Fruit fly (Drosophila melanogaster): ENCODE data around the gene mtDNA-helicase.

mtDNA-helicase gene

DNA sequence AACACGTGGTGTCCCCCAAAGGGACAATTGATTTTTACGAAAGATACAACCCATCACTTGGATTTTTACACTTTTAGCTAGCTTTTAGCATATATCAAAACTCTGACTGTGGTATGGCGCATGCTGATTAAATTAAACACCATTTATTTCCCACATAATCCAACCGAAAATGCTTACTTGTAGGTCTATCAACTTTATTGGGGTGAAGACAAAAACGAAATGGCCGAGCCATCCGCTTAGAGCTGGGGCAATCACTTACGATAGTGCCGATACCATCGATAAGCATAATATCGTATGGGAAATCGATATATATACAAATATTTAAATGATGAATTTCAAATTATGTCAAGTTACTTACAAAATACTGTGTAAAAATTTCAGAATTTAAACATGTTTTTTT is 4.0 kb upstream of the mtDNA-helicase start, which contains the start of gene RpS2 (continued):
- TF ChIP-seq CG6689 (GFP tag; IDR thresholded peaks at IDR 0.05) (0 out of 2 replicates have a peak, but pooled peaks have one; percentile 15), CG4282 (GFP tag; optimal IDR thresholded peaks at IDR 0.05) (no peak), hth (optimal IDR thresholded peaks at IDR 0.05) (no peak), Hr39 (optimal IDR thresholded peaks at IDR 0.05) (no peak), Asciz (GFP tag; optimal IDR thresholded peaks at IDR 0.05) (peak; percentile 11), h (optimal IDR thresholded peaks at IDR 0.05) (no peak), CG11560 (tag; IDR thresholded peaks at IDR 0.05) (no peak), pnt (GFP tag; optimal IDR thresholded peaks at IDR 0.05) (no peak), CG17328 (GFP tag; IDR thresholded peaks at IDR 0.05) (peak; percentile 60), CG13296 (GFP tag; optimal IDR thresholded peaks at IDR 0.05) (peak; percentile 44), Adf1 (GFP tag; IDR thresholded peaks at IDR 0.05) (peak; percentile 40; the same call in 1 of the 2 replicates), slou (GFP tag; optimal IDR thresholded peaks at IDR 0.05) (peak; percentile 28), ase (GFP tag; IDR thresholded peaks at IDR 0.05) (no peak), CG7357 (GFP tag; IDR thresholded peaks at IDR 0.05) (no peak), aop (GFP tag; IDR thresholded peaks at IDR 0.05) (no peak), CG9817 (tag; optimal IDR thresholded peaks at IDR 0.05) (peak; percentile 23), Xrp1 (GFP tag; IDR thresholded peaks at IDR 0.05) (no peak), pfk (GFP tag; optimal IDR thresholded peaks at IDR 0.05) (peak; percentile 64), cwo (GFP tag; optimal IDR thresholded peaks at IDR 0.05) (no peak), E2f2 (GFP tag; IDR thresholded peaks at IDR 0.05) (peak; percentile 84), Spps (tag; optimal IDR thresholded peaks at IDR 0.05) (no peak), Ets97D (GFP tag; optimal IDR thresholded peaks at IDR 0.05) (peak; percentile 94), E2f1 (GFP tag; IDR thresholded peaks at IDR 0.05) (no peak), Max (GFP tag; optimal IDR thresholded peaks at IDR 0.05) (peak; percentile 42), klu (GFP tag; IDR thresholded peaks at IDR 0.05) (no peak), Sox102F (GFP tag; optimal IDR thresholded peaks at IDR 0.05) (no peak), CG10366 (GFP tag; IDR thresholded peaks at IDR 0.05) (no peak), CG14860 (GFP tag; IDR thresholded peaks at IDR 0.05; ENCODE audit: partially characterized antibody) (peak; percentile 98), CG17912 (GFP tag; optimal IDR thresholded peaks at IDR 0.05) (peak; percentile 56), CG32767 (GFP tag; IDR thresholded peaks at IDR 0.05) (no peak), CG5953 (GFP tag; IDR thresholded peaks at IDR 0.05) (no peak), CG11093 (GFP tag; IDR thresholded peaks at IDR 0.05) (no peak), CG2712 (tag; optimal IDR thresholded peaks at IDR 0.05) (no peak), CG15011 (GFP tag; optimal IDR thresholded peaks at IDR 0.05) (no peak), al (GFP tag; IDR thresholded peaks at IDR 0.05) (0 out of 2 replicates have a peak, but pooled peaks have one; percentile 16), fu2 (GFP tag; optimal IDR thresholded peaks at IDR 0.05) (no peak), gt (GFP tag; IDR thresholded peaks at IDR 0.05) (no peak), CG11696 (GFP tag; IDR thresholded peaks at IDR 0.05) (no peak), CG13424 (tag; optimal IDR thresholded peaks at IDR 0.05) (peak; percentile 15), CG4328 (GFP tag; optimal IDR thresholded peaks at IDR 0.05) (peak; percentile 3), CG10543 (GFP tag; optimal IDR thresholded peaks at IDR 0.05) (peak; percentile 47), CG33213 (GFP tag; optimal IDR thresholded peaks at IDR 0.05) (peak; percentile 39), Oaz (GFP tag; IDR thresholded peaks at IDR 0.05) (no peak), chn (GFP tag; optimal IDR thresholded peaks at IDR 0.05) (peak; percentile 14), zf30C (GFP tag; optimal IDR thresholded peaks at IDR 0.05) (no peak), gcm (GFP tag; optimal IDR thresholded peaks at IDR 0.05) (peak; percentile 53), CG9609 (GFP tag; optimal IDR thresholded peaks at IDR 0.05) (peak; percentile 19), MTF-1 (GFP tag; optimal IDR thresholded peaks at IDR 0.05; ENCODE audit: borderline replicate concordance) (peak; percentile 2), ind (GFP tag; optimal IDR thresholded peaks at IDR 0.05) (no peak), gfzf (GFP tag; optimal IDR thresholded peaks at IDR 0.05) (peak; percentile 18), Usf (GFP tag; optimal IDR thresholded peaks at IDR 0.05) (no peak), CG6654 (GFP tag; optimal IDR thresholded peaks at IDR 0.05) (no peak), Atf6 (GFP tag; IDR thresholded peaks at IDR 0.05) (peak; percentile 46; the same call in 1 of the 2 replicates)

Data from whole organism, embryonic.